Fruit fly (Drosophila melanogaster) Kc167 (cell line): ENCODE measurements around the gene CG14810.

Source experiments
- Myc ChIP-seq: fragments of >200 bp; optimal IDR thresholded peaks from 2 replicates; lab custom pipeline; 2017; ENCODE audit warnings: missing external identifiers
- Sin3A ChIP-seq: fragments of >200 bp; optimal IDR thresholded peaks from 2 replicates; lab custom pipeline; 2018; ENCODE audit warnings: missing external identifiers
- h ChIP-seq: fragments of >200 bp; optimal IDR thresholded peaks from 3 replicates; lab custom pipeline; 2018; ENCODE audit warnings: missing external identifiers
- insv ChIP-seq: fragments of >200 bp; optimal IDR thresholded peaks from 3 replicates; lab custom pipeline; 2018; ENCODE audit warnings: missing external identifiers
- psq ChIP-seq: fragments of >200 bp; optimal IDR thresholded peaks from 2 replicates; lab custom pipeline; 2017; ENCODE audit warnings: missing external identifiers
- ttk ChIP-seq: sonication (Bioruptor generic); optimal IDR thresholded peaks from 2 replicates; lab custom pipeline; 2017; ENCODE audit warnings: missing external identifiers

CG14810 gene

DNA sequence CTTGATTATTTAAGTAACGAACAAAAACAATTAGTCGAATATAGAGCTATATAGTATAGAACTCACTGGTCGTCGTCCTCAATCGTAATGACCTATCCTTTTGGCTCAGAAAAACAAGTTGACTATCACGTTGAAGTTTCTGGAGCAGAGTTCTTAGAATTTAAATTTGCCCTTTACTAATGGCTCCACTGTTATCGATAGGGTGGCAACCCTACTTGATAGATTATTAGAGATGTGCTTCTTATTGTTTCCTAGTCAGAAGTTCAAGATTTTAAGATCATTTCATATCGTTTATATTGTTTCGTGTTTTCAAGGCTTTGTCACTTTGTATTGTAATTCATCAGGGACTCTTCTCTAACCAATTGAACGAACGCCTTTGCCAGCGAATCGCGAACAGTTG, at the start of gene CG14810:
TSS of gene CG14810 (minus strand) at position 101 of the 400 bp plus-strand sequence.
- TF ChIP-seq Myc (lab: Kevin White, UChicago) = no peak

DNA sequence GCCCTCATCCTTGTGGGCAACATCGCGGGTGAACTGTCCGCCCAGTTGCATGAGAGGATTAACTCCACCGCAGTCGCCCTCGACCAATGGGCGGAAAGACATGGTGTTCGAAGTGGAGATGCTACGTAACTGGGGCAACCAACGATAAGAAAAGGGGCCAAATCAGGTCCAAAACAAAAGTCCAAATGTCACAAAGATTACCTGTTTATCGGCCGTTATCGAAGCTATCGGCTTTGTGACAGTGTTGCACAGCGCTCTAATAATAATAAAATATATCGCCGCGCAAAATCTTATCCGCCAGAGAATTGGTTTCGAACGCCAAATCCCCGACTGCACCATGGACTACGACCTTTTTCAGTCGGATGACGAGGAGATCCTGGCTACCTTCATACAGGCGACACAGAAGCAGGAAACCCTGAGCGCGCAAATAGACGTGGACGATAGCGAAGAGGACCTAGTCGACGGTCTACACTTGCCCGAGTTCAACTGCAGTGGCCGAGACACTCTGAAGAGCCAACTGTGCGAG, 48.5 kb upstream of the CG14810 start, which contains the start of the genes CG14803 and Pex5:
TSS of gene CG14803 (plus strand) at position 285 of the 526 bp plus-strand sequence.
TSS of gene Pex5 (minus strand) at position 476 of the 526 bp plus-strand sequence.
- TF ChIP-seq h (lab: Kevin White, UChicago) (no peak), Sin3A (lab: Kevin White, UChicago) (no peak)

DNA sequence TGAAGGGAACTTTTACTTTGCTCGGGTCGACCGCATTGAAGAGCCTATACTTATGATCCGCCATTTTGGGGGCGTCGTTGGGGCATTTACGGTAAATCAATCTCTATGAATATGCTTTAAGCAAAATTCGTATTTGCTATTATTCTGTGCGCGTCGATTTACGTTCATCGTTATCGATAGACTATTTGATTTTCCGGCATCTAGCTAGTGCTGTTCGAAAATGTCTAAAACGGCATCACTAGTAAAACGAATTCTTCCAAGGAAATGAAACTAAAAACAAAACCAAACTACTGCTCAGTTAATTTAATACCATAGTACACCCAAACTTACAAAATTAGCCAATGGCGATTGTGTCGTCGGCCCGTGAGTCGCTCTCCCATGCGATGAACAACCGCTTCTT, 45.5 kb upstream of the CG14810 start, which contains the start of the genes Gcna and MED18:
TSS of gene Gcna (minus strand) at position 163 of the 400 bp plus-strand sequence.
TSS of gene MED18 (plus strand) at position 237 of the 400 bp plus-strand sequence.
- no peak for TF ChIP-seq insv (lab: Kevin White, UChicago)
- TF ChIP-seq h (lab: Kevin White, UChicago) = no peak

DNA sequence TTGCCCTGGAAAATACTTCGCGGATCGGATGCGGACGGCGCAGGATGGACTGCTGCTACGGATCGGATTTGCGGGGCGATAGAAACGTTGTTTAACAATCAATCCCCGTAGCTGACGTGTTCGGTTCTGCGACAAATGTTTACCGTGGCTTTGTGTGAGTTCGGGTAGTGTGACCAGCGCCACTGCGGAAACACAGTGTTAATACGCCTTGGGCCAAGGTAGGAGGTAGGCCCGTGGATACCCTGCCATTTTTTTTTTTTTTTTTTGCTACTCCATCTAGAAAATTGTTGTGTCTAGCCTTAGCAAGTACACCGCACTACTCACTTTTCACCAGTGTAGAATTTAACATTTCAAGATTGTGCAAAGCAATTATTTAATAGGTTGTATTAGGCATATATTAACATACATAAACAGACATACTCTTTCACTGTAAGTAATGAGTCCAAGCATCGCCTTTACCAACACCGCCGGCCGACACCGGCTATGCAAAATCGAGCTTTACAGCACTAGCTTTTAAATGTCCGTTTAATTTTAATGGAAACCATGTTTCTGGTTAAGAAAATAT, 41.6 kb upstream of the CG14810 start, which contains the start of gene deltaCOP:
TSS of gene deltaCOP (minus strand) at position 171 of the 565 bp plus-strand sequence.
- no peak for TF ChIP-seq Sin3A (lab: Kevin White, UChicago)
- no peak for TF ChIP-seq insv (lab: Kevin White, UChicago)
- no peak for TF ChIP-seq psq (lab: Kevin White, UChicago)
- TF ChIP-seq h (lab: Kevin White, UChicago) = no peak
- no peak for TF ChIP-seq Myc (lab: Kevin White, UChicago)
- no peak for TF ChIP-seq ttk (lab: Kevin White, UChicago)

DNA sequence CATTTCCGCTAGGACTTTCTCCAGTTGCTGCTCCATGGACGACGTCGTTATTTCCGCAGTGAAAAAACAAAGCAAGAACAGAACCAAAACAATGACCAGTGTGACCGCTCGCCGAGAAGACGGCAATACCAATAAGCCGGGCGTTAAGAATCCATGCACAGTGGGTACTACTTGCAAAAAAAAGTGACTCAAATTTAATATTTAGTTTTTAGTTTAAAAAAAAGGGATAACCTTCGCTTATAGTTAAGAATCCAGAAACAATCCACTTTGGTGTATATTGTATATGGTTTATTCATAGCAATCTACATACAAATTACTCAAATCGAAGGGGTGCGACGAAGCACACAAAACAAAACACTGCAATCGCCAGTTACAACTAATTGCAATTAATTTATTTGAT, 38.7 kb upstream of the CG14810 start, which contains the start of gene Lamtor5:
TSS of gene Lamtor5 (minus strand) at position 105 of the 400 bp plus-strand sequence.
- TF ChIP-seq insv (lab: Kevin White, UChicago) = no peak
- no peak for TF ChIP-seq h (lab: Kevin White, UChicago)
- no peak for TF ChIP-seq ttk (lab: Kevin White, UChicago)
- no peak for TF ChIP-seq psq (lab: Kevin White, UChicago)
- TF ChIP-seq Myc (lab: Kevin White, UChicago) = no peak

DNA sequence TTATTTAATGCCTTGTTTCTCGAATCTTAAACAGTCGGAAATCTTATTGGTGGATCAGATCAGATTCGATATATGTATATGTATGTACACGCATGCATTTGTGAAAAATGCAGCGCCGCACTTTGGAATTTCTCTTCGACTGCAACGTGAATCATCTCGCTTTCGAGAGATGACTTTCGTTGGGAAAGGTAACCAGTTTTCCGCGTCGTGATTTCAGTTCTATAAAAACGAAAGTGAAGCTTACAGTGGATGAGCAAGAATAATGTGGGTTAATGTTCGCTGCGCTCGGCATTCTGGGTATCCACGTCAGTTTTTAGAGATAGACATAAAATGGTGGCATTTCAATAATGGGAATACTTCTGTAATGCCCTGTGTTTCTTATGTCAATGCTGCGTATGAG, 36.5 kb upstream of the CG14810 start:
- no peak for TF ChIP-seq Sin3A (lab: Kevin White, UChicago)
- no peak for TF ChIP-seq psq (lab: Kevin White, UChicago)
- TF ChIP-seq h (lab: Kevin White, UChicago) = no peak
- TF ChIP-seq Myc (lab: Kevin White, UChicago) = no peak
- no peak for TF ChIP-seq ttk (lab: Kevin White, UChicago)
- no peak for TF ChIP-seq insv (lab: Kevin White, UChicago)

DNA sequence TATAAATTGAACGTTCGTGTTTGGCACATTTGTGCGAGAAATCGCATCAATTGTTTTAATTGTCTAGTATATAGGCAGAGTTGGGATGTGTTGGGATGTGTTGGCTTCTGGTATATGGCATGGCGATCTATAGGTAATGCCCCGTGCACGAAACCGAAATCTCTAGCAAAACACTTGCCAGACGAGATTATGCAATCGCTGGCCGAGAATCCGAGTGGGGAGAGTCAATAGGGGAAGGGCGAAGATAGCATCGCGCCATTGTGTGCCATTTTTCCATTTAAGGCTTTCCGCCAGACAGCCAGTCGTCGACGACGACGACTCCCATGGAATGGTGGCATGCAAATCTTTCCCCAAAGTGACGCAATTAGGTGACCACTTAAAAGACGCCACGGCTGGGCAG, 34.7 kb upstream of the CG14810 start:
- TF ChIP-seq ttk (lab: Kevin White, UChicago) = no peak
- TF ChIP-seq psq (lab: Kevin White, UChicago) = no peak
- TF ChIP-seq Sin3A (lab: Kevin White, UChicago) = no peak
- no peak for TF ChIP-seq insv (lab: Kevin White, UChicago)
- TF ChIP-seq h (lab: Kevin White, UChicago) = no peak
- TF ChIP-seq Myc (lab: Kevin White, UChicago) = no peak

DNA sequence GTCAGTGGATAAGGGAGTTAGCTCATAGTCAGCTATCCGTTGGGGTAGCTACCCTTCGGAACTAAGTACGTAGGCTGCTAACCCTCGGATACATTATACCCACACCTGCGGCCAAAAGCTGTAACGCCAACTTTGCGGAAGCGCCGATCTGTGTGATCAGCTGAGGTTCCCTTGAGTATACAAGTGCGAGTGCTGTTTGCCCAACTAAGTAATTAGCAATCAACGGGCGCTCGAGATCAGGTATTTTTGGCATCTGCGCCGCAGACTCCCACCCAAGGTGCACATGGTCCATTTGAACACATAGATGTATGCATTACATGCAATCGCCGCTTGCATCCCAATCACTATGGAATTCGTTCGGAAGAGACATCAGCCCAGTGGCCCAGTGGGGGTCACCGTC, 33.9 kb upstream of the CG14810 start:
- TF ChIP-seq insv (lab: Kevin White, UChicago) (no peak), psq (lab: Kevin White, UChicago) (no peak), Sin3A (lab: Kevin White, UChicago) (no peak), h (lab: Kevin White, UChicago) (no peak), ttk (lab: Kevin White, UChicago) (no peak), Myc (lab: Kevin White, UChicago) (no peak)

DNA sequence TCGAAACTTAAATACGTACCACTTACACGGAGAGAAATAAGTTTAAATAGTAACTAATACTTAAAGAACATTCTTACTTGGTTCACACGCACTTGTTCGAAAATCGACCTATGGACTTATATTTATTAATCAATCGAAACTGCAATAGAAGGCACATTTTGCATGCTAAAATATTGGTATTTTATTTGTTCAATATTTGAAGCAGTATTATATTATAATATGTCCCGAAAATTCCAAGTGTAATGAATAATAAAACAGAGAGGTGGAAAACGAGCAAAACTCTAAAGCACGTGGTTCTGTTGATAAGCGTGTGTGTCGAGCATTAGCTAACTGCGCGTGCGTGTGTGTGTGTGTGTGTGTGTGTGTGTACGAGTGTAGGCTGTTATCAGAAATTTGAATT, 29.8 kb upstream of the CG14810 start:
- TF ChIP-seq ttk (lab: Kevin White, UChicago) = no peak
- no peak for TF ChIP-seq psq (lab: Kevin White, UChicago)
- TF ChIP-seq Sin3A (lab: Kevin White, UChicago) = no peak

DNA sequence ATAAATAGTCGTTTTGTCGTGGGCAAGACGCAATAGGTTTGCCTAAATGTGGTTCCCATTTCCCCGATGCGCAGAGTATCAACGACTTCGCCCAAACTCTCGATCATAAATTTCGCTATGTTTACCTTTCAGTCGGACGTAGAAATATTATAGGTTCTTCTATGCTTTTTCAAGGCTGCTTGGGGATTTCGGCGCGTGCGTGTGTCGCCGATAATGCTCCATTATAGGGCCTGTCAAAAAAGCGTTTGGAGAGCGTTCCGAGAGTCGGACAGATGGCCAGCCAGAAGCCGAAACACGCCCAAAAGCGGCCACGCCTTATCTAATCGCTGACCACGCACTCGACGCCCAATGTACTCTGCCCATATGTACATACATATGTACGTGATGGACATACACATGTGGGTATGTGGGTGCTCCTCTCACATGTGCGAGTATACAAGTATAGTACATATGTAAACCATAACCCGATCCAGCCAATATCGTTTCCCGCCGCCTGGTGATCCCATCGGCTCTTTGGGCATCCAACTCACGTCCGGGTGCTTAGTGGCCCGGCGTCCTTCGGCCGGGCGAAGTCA, 28.6 kb upstream of the CG14810 start:
- no peak for TF ChIP-seq ttk (lab: Kevin White, UChicago)
- no peak for TF ChIP-seq psq (lab: Kevin White, UChicago)
- TF ChIP-seq Myc (lab: Kevin White, UChicago) = no peak
- TF ChIP-seq insv (lab: Kevin White, UChicago) = no peak
- no peak for TF ChIP-seq Sin3A (lab: Kevin White, UChicago)
- no peak for TF ChIP-seq h (lab: Kevin White, UChicago)

DNA sequence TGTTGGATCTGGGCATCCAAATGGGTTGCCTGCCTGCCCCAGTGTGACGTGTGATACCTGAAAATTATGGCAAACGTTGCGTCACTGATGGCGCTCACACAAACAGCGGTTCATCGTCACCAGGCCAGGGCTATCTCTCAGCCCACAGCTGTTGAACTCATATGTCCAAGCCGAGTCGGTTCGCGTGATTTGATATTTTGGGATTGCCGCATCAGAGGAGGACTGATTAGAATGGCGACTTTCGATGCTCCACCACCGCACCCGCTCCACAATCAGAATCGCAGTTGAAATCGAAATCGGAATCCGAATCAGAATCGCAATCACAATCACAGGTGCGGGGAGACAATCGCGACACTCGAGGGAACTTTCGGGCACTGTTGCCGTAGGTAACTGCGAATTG, 27.6 kb upstream of the CG14810 start:
- TF ChIP-seq Myc (lab: Kevin White, UChicago) (no peak), insv (lab: Kevin White, UChicago) (no peak), Sin3A (lab: Kevin White, UChicago) (no peak)

DNA sequence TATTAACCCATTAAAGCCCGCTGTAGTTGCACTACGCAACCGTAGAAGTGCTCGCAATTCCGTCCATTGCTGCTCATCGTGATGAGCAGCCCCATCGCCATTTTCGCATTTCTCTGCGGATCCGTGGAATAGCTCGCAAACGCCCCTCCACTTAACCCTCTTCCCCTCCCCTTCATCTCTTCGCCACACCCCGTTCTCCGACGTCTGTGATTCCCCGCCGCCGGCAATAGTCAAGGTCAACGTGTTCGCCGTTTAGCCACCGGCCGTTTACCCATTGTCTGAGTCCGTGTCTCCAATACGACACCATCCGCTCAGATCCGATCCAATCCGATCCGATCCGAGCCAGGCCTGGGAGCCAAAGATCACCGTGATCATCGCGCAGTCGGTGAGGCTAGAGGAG, 26.2 kb upstream of the CG14810 start:
- TF ChIP-seq psq (lab: Kevin White, UChicago) (no peak), h (lab: Kevin White, UChicago) (no peak), Sin3A (lab: Kevin White, UChicago) (no peak)
